Fruit fly (Drosophila melanogaster) whole organism, pupa: ENCODE measurements around the gene HLH3B.

Experiments used
- CG10348 ChIP-seq: fragments of 200-800 bp; sonication (Bioruptor generic); IDR thresholded peaks from 2 replicates; pipeline ENCODE4 v1.3.6; 2022; ENCODE audit warnings: missing biosample characterization, missing genetic modification characterization
- CG12605 ChIP-seq: fragments of 200-800 bp; sonication (Bioruptor generic); IDR thresholded peaks from 2 replicates; pipeline ENCODE4 v1.3.6; 2022; ENCODE audit warnings: missing biosample characterization, missing genetic modification characterization
- CG13204 ChIP-seq: fragments of 200-800 bp; sonication (Bioruptor generic); optimal IDR thresholded peaks from 2 replicates; lab custom pipeline; 2018; ENCODE audit warnings: missing biosample characterization, mild to moderate bottlenecking, missing genetic modification characterization, moderate library complexity
- CG14655 ChIP-seq: fragments of 200-800 bp; sonication (Bioruptor generic); optimal IDR thresholded peaks from 3 replicates; lab custom pipeline; 2017; ENCODE audit warnings: mild to moderate bottlenecking, missing biosample characterization, missing genetic modification reagents, missing genetic modification characterization
- CG15710 ChIP-seq: fragments of 200-800 bp; sonication (Bioruptor generic); optimal IDR thresholded peaks from 2 replicates; lab custom pipeline; 2018; ENCODE audit warnings: missing biosample characterization, mild to moderate bottlenecking, missing genetic modification characterization, moderate library complexity
- CG17806 ChIP-seq: fragments of 200-800 bp; sonication (Bioruptor generic); optimal IDR thresholded peaks from 2 replicates; lab custom pipeline; 2018; ENCODE audit warnings: missing biosample characterization, mild to moderate bottlenecking, missing genetic modification characterization, moderate library complexity
- CG32121 ChIP-seq: fragments of 200-800 bp; sonication (Bioruptor generic); IDR thresholded peaks from 2 replicates; pipeline ENCODE4 v1.3.6; 2022; ENCODE audit warnings: missing biosample characterization, missing genetic modification characterization
- CG34367 ChIP-seq: fragments of 200-800 bp; sonication (Bioruptor generic); optimal IDR thresholded peaks from 2 replicates; lab custom pipeline; 2018; ENCODE audit warnings: missing biosample characterization, mild to moderate bottlenecking, missing genetic modification characterization
- CG4496 ChIP-seq: fragments of 200-800 bp; sonication (Bioruptor generic); IDR thresholded peaks from 3 replicates; pipeline ENCODE4 v1.3.6; 2022; ENCODE audit warnings: missing biosample characterization, missing genetic modification characterization
- CG8159 ChIP-seq: fragments of 200-800 bp; sonication (Bioruptor generic); optimal IDR thresholded peaks from 3 replicates; lab custom pipeline; 2018; ENCODE audit warnings: missing biosample characterization, mild to moderate bottlenecking, missing genetic modification characterization, moderate library complexity
- CG8301 ChIP-seq: fragments of 200-800 bp; sonication (Bioruptor generic); optimal IDR thresholded peaks from 2 replicates; lab custom pipeline; 2018; ENCODE audit warnings: missing biosample characterization, mild to moderate bottlenecking, missing genetic modification characterization
- CG9948 ChIP-seq: fragments of 200-800 bp; sonication (Bioruptor generic); optimal IDR thresholded peaks from 2 replicates; lab custom pipeline; 2018; ENCODE audit warnings: missing biosample characterization, mild to moderate bottlenecking, missing genetic modification characterization, moderate library complexity
- D1 ChIP-seq: fragments of 200-800 bp; sonication (Bioruptor generic); optimal IDR thresholded peaks from 2 replicates; lab custom pipeline; 2018; ENCODE audit warnings: missing biosample characterization, mild to moderate bottlenecking, missing genetic modification characterization, moderate library complexity
- EcR ChIP-seq: fragments of 200-800 bp; sonication (Bioruptor generic); optimal IDR thresholded peaks from 3 replicates; lab custom pipeline; 2019; ENCODE audit warnings: missing biosample characterization, missing genetic modification characterization, mild to moderate bottlenecking, moderate library complexity, missing genetic modification reagents
- Ets98B ChIP-seq: fragments of 200-800 bp; sonication (Bioruptor generic); IDR thresholded peaks from 2 replicates; pipeline ENCODE4 v1.3.6; 2022; ENCODE audit warnings: missing biosample characterization, missing genetic modification characterization
- Pif1A ChIP-seq: fragments of 200-800 bp; sonication (Bioruptor generic); optimal IDR thresholded peaks from 3 replicates; lab custom pipeline; 2016; ENCODE audit warnings: missing biosample characterization, missing genetic modification characterization
- Pif1B ChIP-seq: fragments of 200-800 bp; sonication (Bioruptor generic); optimal IDR thresholded peaks from 3 replicates; lab custom pipeline; 2016; ENCODE audit warnings: missing biosample characterization, missing genetic modification characterization
- Snoo ChIP-seq: fragments of 200-800 bp; sonication (Bioruptor generic); optimal IDR thresholded peaks from 3 replicates; lab custom pipeline; 2017; ENCODE audit warnings: missing biosample characterization, mild to moderate bottlenecking, missing genetic modification characterization, inconsistent platforms
- fd96Ca ChIP-seq: fragments of 200-800 bp; sonication (Bioruptor generic); IDR thresholded peaks from 3 replicates; pipeline ENCODE4 v1.3.6; 2022; ENCODE audit warnings: missing biosample characterization, missing genetic modification characterization
- gl ChIP-seq: fragments of 200-800 bp; sonication (Bioruptor generic); optimal IDR thresholded peaks from 2 replicates; lab custom pipeline; 2018; ENCODE audit warnings: missing biosample characterization, mild to moderate bottlenecking, missing genetic modification characterization
- rn ChIP-seq: fragments of 200-800 bp; sonication (Bioruptor generic); IDR thresholded peaks from 2 replicates; pipeline ENCODE4 v1.3.6; 2022; ENCODE audit warnings: missing biosample characterization, missing genetic modification characterization

HLH3B gene

DNA sequence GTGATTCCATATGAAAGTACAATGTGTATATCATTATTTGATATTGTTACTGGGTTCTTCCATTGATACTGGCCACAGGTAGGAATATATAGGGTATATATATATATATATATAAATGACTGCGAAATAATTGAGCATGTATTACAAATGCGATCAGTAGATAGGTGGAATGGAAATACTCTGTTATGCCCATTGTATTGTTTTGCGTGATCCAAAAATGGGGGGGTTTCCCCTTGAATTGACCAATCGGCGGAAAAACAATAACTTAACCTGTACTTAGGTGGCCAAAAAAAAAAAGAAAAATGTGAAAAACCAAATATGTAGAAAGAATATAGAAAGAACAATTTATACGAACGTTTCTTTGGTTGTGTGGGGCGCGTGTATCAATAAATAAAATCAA, 43.6 kb downstream of the HLH3B start:
- no peak for TF ChIP-seq Snoo (tag; lab: Kevin White, UChicago)
- TF ChIP-seq gl, result no peak
- TF ChIP-seq CG4496 (GFP tag; lab: Robert Waterston, UW), result no peak
- TF ChIP-seq Pif1B (GFP tag; lab: Kevin White, UChicago), result no peak
- TF ChIP-seq CG14655 (GFP tag; lab: Kevin White, UChicago), result no peak
- no peak for TF ChIP-seq D1 (tag; lab: Kevin White, UChicago)
- TF ChIP-seq CG10348 (GFP tag; lab: Robert Waterston, UW), result no peak
- no peak for TF ChIP-seq CG13204
- TF ChIP-seq CG34367 (tag; lab: Kevin White, UChicago), result no peak
- TF ChIP-seq CG12605, result no peak
- no peak for TF ChIP-seq CG9948 (tag; lab: Kevin White, UChicago)
- no peak for TF ChIP-seq CG15710 (tag; lab: Kevin White, UChicago)
- no peak for TF ChIP-seq fd96Ca (GFP tag; lab: Robert Waterston, UW)
- no peak for TF ChIP-seq rn (GFP tag; lab: Robert Waterston, UW)
- no peak for TF ChIP-seq CG32121 (GFP tag; lab: Robert Waterston, UW)
- TF ChIP-seq CG17806 (tag; lab: Kevin White, UChicago), result no peak

DNA sequence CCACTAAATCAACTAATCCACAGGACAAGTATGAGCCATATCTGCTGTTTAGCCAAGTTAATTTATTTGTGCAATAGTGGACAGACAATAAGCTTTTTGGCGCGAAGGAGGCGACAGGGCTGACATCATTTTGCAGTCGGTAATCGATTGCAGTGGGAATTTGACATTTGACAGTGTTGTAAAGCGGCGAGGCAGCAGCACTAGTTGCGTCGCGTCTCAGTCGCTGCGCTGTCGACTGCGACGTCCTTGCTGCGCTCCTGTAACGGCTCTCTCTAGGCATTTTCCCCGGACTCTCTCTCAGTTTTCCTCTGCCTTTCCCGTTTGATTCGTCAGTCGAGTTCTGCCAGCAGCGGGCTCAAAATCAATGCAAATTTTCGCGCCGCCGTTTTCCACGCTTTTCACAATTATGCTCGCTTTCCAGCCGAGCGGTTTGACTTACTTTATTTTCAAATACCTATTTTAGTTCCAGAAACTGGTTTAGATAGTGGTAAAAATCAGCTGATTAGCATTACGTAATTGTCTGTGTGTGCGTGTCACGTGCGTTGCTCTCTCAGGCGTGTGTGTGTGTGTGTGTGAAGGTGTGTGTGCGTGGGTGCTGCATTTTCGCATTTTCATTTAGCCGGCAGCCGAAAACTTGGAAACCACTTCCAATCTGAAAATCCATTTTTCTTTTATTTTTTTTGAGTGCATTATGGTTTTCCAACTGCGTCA, 44.5 kb downstream of the HLH3B start:
- TF ChIP-seq CG14655 (GFP tag; lab: Kevin White, UChicago) (no peak), CG8159 (tag; lab: Kevin White, UChicago) (no peak), gl (no peak), Ets98B (GFP tag; lab: Robert Waterston, UW) (no peak), EcR (GFP tag; lab: Kevin White, UChicago) (no peak), CG17806 (tag; lab: Kevin White, UChicago) (no peak), Pif1B (GFP tag; lab: Kevin White, UChicago) (no peak), CG9948 (tag; lab: Kevin White, UChicago) (no peak), fd96Ca (GFP tag; lab: Robert Waterston, UW) (no peak)

DNA sequence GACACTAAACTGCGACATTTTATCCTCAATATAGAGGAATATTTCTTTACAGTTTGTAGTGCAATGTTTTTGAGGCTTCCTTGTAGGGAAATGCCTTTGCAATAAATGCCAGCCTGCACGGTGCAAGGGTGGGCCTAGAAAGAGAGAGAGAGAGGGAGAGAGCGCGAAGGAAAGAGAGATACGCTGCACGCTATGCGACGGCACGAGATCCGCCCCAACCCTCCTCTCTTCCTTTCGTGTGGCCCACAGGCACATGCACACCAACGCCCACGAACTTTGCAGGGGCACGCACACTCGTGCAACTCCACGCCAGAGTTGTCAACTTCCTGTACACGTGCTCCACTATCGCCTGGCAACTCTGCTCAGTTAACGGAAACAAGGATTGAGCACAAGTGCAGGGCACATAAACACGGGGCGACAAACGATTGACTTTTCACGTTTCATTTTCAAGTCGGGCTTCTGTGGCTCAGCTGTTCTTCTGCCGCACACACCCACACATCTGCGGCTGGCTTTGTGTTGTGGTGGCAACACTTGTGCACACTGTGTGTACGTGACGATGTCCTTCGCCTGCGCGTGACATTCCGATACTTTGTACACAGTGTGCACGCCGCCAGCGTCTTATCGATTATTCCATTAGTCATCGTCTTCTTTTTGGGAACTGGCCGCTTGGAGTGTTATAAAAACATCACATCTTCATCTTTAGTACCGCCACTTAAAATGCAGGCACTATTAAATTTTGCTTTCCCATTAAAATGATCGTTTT, 45.4 kb downstream of the HLH3B start:
- TF ChIP-seq fd96Ca (GFP tag; lab: Robert Waterston, UW) (peak; percentile 33; the same call in 1 of the 3 replicates), CG14655 (GFP tag; lab: Kevin White, UChicago) (no peak), CG12605 (no peak), Pif1A (no peak), gl (no peak), CG13204 (peak; percentile 1), CG17806 (tag; lab: Kevin White, UChicago) (no peak), CG8159 (tag; lab: Kevin White, UChicago) (no peak), EcR (GFP tag; lab: Kevin White, UChicago) (no peak)
- TF ChIP-seq, all 21 proteins: peak for 2

DNA sequence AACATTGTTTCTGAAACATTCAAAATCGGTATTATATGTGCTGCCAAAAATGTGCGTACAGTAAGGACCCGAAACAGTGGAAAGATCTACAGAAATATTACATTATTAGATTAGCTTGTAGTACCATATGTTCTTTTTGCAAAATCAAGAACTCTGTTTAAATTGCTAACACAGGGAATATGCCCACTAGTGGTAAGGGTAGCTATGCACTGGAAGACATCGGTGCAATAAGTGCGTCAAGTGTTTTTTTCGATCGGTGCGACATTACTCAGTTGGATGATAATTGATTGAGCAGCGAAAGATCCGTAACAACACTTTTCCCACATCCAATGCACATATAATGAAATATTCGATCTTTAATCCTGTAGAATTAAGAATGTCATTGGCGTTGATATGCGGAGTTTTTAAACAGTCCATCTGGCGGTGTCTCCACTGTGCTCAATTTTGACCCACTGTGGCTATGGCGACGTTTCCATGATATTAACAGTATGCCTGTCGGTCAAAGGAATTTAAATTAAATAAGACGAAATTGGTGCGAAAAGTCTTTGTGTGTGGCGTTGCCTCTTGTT, 46.4 kb downstream of the HLH3B start:
- TF ChIP-seq CG8301 (peak; percentile 25), fd96Ca (GFP tag; lab: Robert Waterston, UW) (0 out of 3 replicates have a peak, but pooled peaks have one; percentile 26), CG8159 (tag; lab: Kevin White, UChicago) (no peak), D1 (tag; lab: Kevin White, UChicago) (no peak), Ets98B (GFP tag; lab: Robert Waterston, UW) (0 out of 2 replicates have a peak, but pooled peaks have one; percentile 15), CG14655 (GFP tag; lab: Kevin White, UChicago) (no peak), EcR (GFP tag; lab: Kevin White, UChicago) (no peak), CG34367 (tag; lab: Kevin White, UChicago) (no peak), CG4496 (GFP tag; lab: Robert Waterston, UW) (no peak; the same call in 2 of the 3 replicates), CG12605 (no peak), CG32121 (GFP tag; lab: Robert Waterston, UW) (no peak), Pif1B (GFP tag; lab: Kevin White, UChicago) (no peak), CG17806 (tag; lab: Kevin White, UChicago) (no peak), rn (GFP tag; lab: Robert Waterston, UW) (no peak), CG15710 (tag; lab: Kevin White, UChicago) (peak; percentile 17), CG13204 (no peak), Snoo (tag; lab: Kevin White, UChicago) (no peak), CG10348 (GFP tag; lab: Robert Waterston, UW) (no peak)
